Worm (Caenorhabditis elegans) whole organism, L1 larva: ENCODE data around the gene B0281.4.

Source experiments
- ama-1 ChIP-seq: fragments of 150-350 bp; optimal IDR thresholded peaks from 2 replicates; lab custom pipeline; 2014
- fos-1 ChIP-seq: fragments of 150-350 bp; optimal IDR thresholded peaks from 2 replicates; lab custom pipeline; 2014; ENCODE audit warnings: missing biosample characterization, missing genetic modification characterization
- lin-13 ChIP-seq: fragments of 150-350 bp; optimal IDR thresholded peaks from 2 replicates; lab custom pipeline; 2014; ENCODE audit warnings: missing biosample characterization, missing genetic modification reagents, missing genetic modification characterization
- lsy-2 ChIP-seq, 2 experiments: fragments of 150-350 bp; optimal IDR thresholded peaks; 2 replicates each; lab custom pipeline; 2014; ENCODE audit warnings: missing biosample characterization in 2 of 2, missing genetic modification characterization in 2 of 2
- mep-1 ChIP-seq: fragments of 150-350 bp; optimal IDR thresholded peaks from 2 replicates; lab custom pipeline; 2014; ENCODE audit warnings: missing biosample characterization, missing genetic modification characterization
- nhr-237 ChIP-seq: fragments of 150-350 bp; optimal IDR thresholded peaks from 2 replicates; lab custom pipeline; 2014; ENCODE audit warnings: missing biosample characterization, missing genetic modification characterization
- nhr-28 ChIP-seq: fragments of 150-350 bp; optimal IDR thresholded peaks from 2 replicates; lab custom pipeline; 2014; ENCODE audit warnings: missing biosample characterization, missing genetic modification characterization
- sptf-1 ChIP-seq: fragments of 150-350 bp; optimal IDR thresholded peaks from 2 replicates; lab custom pipeline; 2014; ENCODE audit warnings: missing biosample characterization, missing genetic modification characterization
- unc-62 ChIP-seq: fragments of 150-350 bp; optimal IDR thresholded peaks from 2 replicates; lab custom pipeline; 2014; ENCODE audit warnings: missing biosample characterization, missing genetic modification reagents, missing genetic modification characterization

DNA sequence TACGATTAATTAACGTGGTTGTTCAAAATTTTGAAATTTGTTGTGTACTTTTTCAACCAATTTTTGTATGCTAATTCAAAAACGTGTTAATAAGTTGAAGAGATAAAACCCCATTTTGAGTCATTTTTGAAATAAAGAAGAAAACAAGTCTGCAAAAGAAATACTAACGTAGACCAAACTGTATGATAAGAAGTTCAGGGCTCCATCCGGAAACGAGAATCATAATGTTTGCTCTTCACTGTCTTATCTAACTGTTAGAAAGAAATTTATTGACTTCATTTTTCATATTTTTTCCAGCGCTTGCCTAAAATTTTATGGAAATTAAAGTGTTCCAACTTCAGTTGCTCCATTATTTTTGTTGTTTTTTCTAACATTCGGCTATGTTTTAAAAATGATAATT is 6.9 kb upstream of the B0281.4 start:
- TF ChIP-seq unc-62 (GFP tag; lab: Kevin White, UChicago): no peak
- TF ChIP-seq nhr-237 (tag; lab: Kevin White, UChicago): no peak
- TF ChIP-seq sptf-1 (tag; lab: Kevin White, UChicago): no peak
- TF ChIP-seq lsy-2 (tag; optimal IDR thresholded peaks at IDR 0.05; lab: Kevin White, UChicago): no peak
- no peak for TF ChIP-seq fos-1 (tag; lab: Kevin White, UChicago)
- no peak for TF ChIP-seq mep-1
- no peak for TF ChIP-seq lin-13
- TF ChIP-seq ama-1 (lab: Kevin White, UChicago): no peak
- TF ChIP-seq nhr-28 (tag; lab: Kevin White, UChicago): no peak
